Fruit fly (Drosophila melanogaster) whole organism, wandering third instar larva: ENCODE data around the gene Trxr1.
A peak's percentile ranks its signal among the peaks of the same experiment; 100 is the strongest.

Experiments
- Abd-B ChIP-seq: fragments of >200 bp; optimal IDR thresholded peaks from 2 replicates; lab custom pipeline; 2017; ENCODE audit warnings: missing biosample characterization, missing genetic modification characterization
- CG32264 ChIP-seq: fragments of 200-800 bp; sonication (Bioruptor generic); optimal IDR thresholded peaks from 2 replicates; lab custom pipeline; 2016; ENCODE audit warnings: missing biosample characterization, missing genetic modification characterization
- CG9705 ChIP-seq: fragments of 200-800 bp; sonication (Bioruptor generic); optimal IDR thresholded peaks from 2 replicates; lab custom pipeline; 2018; ENCODE audit warnings: missing biosample characterization, mild to moderate bottlenecking, missing genetic modification characterization
- CrebA ChIP-seq: fragments of 200-800 bp; sonication (Bioruptor generic); optimal IDR thresholded peaks from 2 replicates; lab custom pipeline; 2016; ENCODE audit warnings: missing biosample characterization, mild to moderate bottlenecking, missing genetic modification characterization, borderline replicate concordance
- Dfd ChIP-seq: fragments of >200 bp; optimal IDR thresholded peaks from 2 replicates; lab custom pipeline; 2017; ENCODE audit warnings: missing biosample characterization, missing genetic modification characterization
- Dif ChIP-seq: fragments of 200-275, 200-300 bp; sonication (Bioruptor generic); optimal IDR thresholded peaks from 2 replicates; lab custom pipeline; 2018; ENCODE audit warnings: missing biosample characterization, missing genetic modification characterization; ENCODE audit not compliant: partially characterized antibody
- GATAd ChIP-seq: sonication (Bioruptor generic); optimal IDR thresholded peaks from 2 replicates; lab custom pipeline; 2016; ENCODE audit warnings: missing biosample characterization, missing genetic modification characterization
- HLH106 ChIP-seq: fragments of 200-800 bp; optimal IDR thresholded peaks from 3 replicates; lab custom pipeline; 2019; ENCODE audit warnings: missing biosample characterization, mild to moderate bottlenecking, missing genetic modification characterization, moderate library complexity
- Hnf4 ChIP-seq: fragments of 200-800 bp; sonication (Bioruptor generic); optimal IDR thresholded peaks from 2 replicates; lab custom pipeline; 2016; ENCODE audit warnings: missing biosample characterization, mild to moderate bottlenecking, missing genetic modification characterization
- Hr78 ChIP-seq: fragments of >200 bp; optimal IDR thresholded peaks from 2 replicates; lab custom pipeline; 2017; ENCODE audit warnings: missing biosample characterization, missing genetic modification characterization
- Hr83 ChIP-seq: fragments of 200-300 bp; sonication (Bioruptor generic); optimal IDR thresholded peaks from 2 replicates; lab custom pipeline; 2016; ENCODE audit warnings: missing biosample characterization, mild to moderate bottlenecking, missing genetic modification characterization, moderate library complexity; ENCODE audit not compliant: poor library complexity, severe bottlenecking
- Jra ChIP-seq: sonication (Bioruptor generic); optimal IDR thresholded peaks from 2 replicates; lab custom pipeline; 2016; ENCODE audit warnings: missing biosample characterization, missing genetic modification characterization
- Mio ChIP-seq: sonication (Bioruptor generic); optimal IDR thresholded peaks from 2 replicates; lab custom pipeline; 2016; ENCODE audit warnings: missing biosample characterization, missing genetic modification characterization
- Myc ChIP-seq: fragments of >200 bp; optimal IDR thresholded peaks from 2 replicates; lab custom pipeline; 2017
- N ChIP-seq: fragments of >200 bp; optimal IDR thresholded peaks from 2 replicates; lab custom pipeline; 2018; ENCODE audit warnings: missing biosample characterization, missing external identifiers, missing genetic modification characterization
- OdsH ChIP-seq: fragments of 200-800 bp; sonication (Bioruptor generic); optimal IDR thresholded peaks from 2 replicates; lab custom pipeline; 2016; ENCODE audit warnings: missing biosample characterization, mild to moderate bottlenecking, missing genetic modification characterization
- Rel ChIP-seq, 2 experiments: fragments of 200-800 bp; sonication (Bioruptor generic) in 1 of 2; optimal IDR thresholded peaks; 2 replicates in 1 of 2; 3 replicates in 1 of 2; lab custom pipeline; 2016 to 2019; ENCODE audit warnings: mild to moderate bottlenecking in 2 of 2, missing biosample characterization in 2 of 2, missing genetic modification characterization in 2 of 2, moderate library complexity in 1 of 2
- Sp1 ChIP-seq: fragments of 200-800 bp; sonication (Bioruptor generic); optimal IDR thresholded peaks from 3 replicates; lab custom pipeline; 2019; ENCODE audit warnings: missing biosample characterization, mild to moderate bottlenecking, missing genetic modification characterization, moderate library complexity
- Vsx2 ChIP-seq: fragments of 200-300, 225-300 bp; sonication (Bioruptor generic); optimal IDR thresholded peaks from 2 replicates; lab custom pipeline; 2018; ENCODE audit warnings: missing biosample characterization, missing genetic modification characterization; ENCODE audit not compliant: partially characterized antibody
- br ChIP-seq: fragments of 200-800 bp; sonication (Bioruptor generic); optimal IDR thresholded peaks from 2 replicates; lab custom pipeline; 2016; ENCODE audit warnings: missing biosample characterization, missing genetic modification characterization
- brk ChIP-seq: fragments of 200-800 bp; sonication (Bioruptor generic); optimal IDR thresholded peaks from 2 replicates; lab custom pipeline; 2016; ENCODE audit warnings: missing biosample characterization, mild to moderate bottlenecking, missing genetic modification characterization
- dl ChIP-seq, 2 experiments: fragments of 175-275, 200-275 bp in 1 of 2; fragments of 200-275 bp in 1 of 2; sonication (Bioruptor generic); optimal IDR thresholded peaks; lab custom pipeline; 2018; ENCODE audit warnings: mild to moderate bottlenecking in 2 of 2, missing biosample characterization in 2 of 2, missing genetic modification characterization in 2 of 2, moderate library complexity in 2 of 2; ENCODE audit not compliant: partially characterized antibody in 2 of 2, insufficient read depth in 1 of 2
- dmrt93B ChIP-seq: fragments of 200-800 bp; sonication (Bioruptor generic); optimal IDR thresholded peaks from 2 replicates; lab custom pipeline; 2018; ENCODE audit warnings: missing biosample characterization, mild to moderate bottlenecking, missing genetic modification characterization
- dsf ChIP-seq: sonication (Bioruptor generic); optimal IDR thresholded peaks from 2 replicates; lab custom pipeline; 2016; ENCODE audit warnings: missing biosample characterization, missing genetic modification characterization, borderline replicate concordance
- ey ChIP-seq: fragments of 200-800 bp; sonication (Bioruptor generic); optimal IDR thresholded peaks from 2 replicates; lab custom pipeline; 2016; ENCODE audit warnings: missing biosample characterization, missing genetic modification characterization
- foxo ChIP-seq, 2 experiments: fragments of 200-800 bp; sonication (Bioruptor generic); optimal IDR thresholded peaks; 2 replicates in 1 of 2; 3 replicates in 1 of 2; lab custom pipeline; 2016 to 2017; ENCODE audit warnings: missing biosample characterization in 2 of 2, missing genetic modification characterization in 2 of 2
- fru ChIP-seq: fragments of 200-800 bp; sonication (Bioruptor generic); optimal IDR thresholded peaks from 3 replicates; lab custom pipeline; 2016; ENCODE audit warnings: missing biosample characterization, mild to moderate bottlenecking, missing genetic modification characterization
- h ChIP-seq: fragments of 200-800 bp; sonication (Bioruptor generic); optimal IDR thresholded peaks from 3 replicates; lab custom pipeline; 2016; ENCODE audit warnings: missing biosample characterization, mild to moderate bottlenecking, missing genetic modification characterization
- jim ChIP-seq: fragments of 175-275, 200-325 bp; sonication (Bioruptor generic); optimal IDR thresholded peaks from 2 replicates; lab custom pipeline; 2016; ENCODE audit warnings: missing biosample characterization, mild to moderate bottlenecking, missing genetic modification characterization
- lola ChIP-seq: fragments of >200 bp; optimal IDR thresholded peaks from 2 replicates; lab custom pipeline; 2017; ENCODE audit warnings: missing biosample characterization, missing genetic modification characterization
- pan ChIP-seq: fragments of >200 bp; optimal IDR thresholded peaks from 2 replicates; lab custom pipeline; 2017
- psq ChIP-seq: fragments of 200-800 bp; sonication (Bioruptor generic); optimal IDR thresholded peaks from 3 replicates; lab custom pipeline; 2017; ENCODE audit warnings: missing biosample characterization, mild to moderate bottlenecking, missing genetic modification characterization, moderate library complexity
- rgr ChIP-seq: fragments of 200-800 bp; sonication (Bioruptor generic); optimal IDR thresholded peaks from 3 replicates; lab custom pipeline; 2016; ENCODE audit warnings: missing biosample characterization, mild to moderate bottlenecking, missing genetic modification characterization
- sage ChIP-seq: fragments of 200-800 bp; sonication (Bioruptor generic); optimal IDR thresholded peaks from 2 replicates; lab custom pipeline; 2016; ENCODE audit warnings: missing biosample characterization, mild to moderate bottlenecking, missing genetic modification characterization
- sv ChIP-seq: fragments of 200-800 bp; sonication (Bioruptor generic); optimal IDR thresholded peaks from 3 replicates; lab custom pipeline; 2016; ENCODE audit warnings: missing biosample characterization, missing genetic modification characterization
- tai ChIP-seq: sonication (Bioruptor generic); optimal IDR thresholded peaks from 2 replicates; lab custom pipeline; 2016; ENCODE audit warnings: missing biosample characterization, missing genetic modification characterization
- usp ChIP-seq: fragments of >200 bp; optimal IDR thresholded peaks from 2 replicates; lab custom pipeline; 2017; ENCODE audit warnings: missing biosample characterization, missing genetic modification characterization
- woc ChIP-seq: sonication (Bioruptor generic); optimal IDR thresholded peaks from 2 replicates; lab custom pipeline; 2016; ENCODE audit warnings: missing biosample characterization, mild to moderate bottlenecking, missing genetic modification characterization

The Trxr1 gene

DNA sequence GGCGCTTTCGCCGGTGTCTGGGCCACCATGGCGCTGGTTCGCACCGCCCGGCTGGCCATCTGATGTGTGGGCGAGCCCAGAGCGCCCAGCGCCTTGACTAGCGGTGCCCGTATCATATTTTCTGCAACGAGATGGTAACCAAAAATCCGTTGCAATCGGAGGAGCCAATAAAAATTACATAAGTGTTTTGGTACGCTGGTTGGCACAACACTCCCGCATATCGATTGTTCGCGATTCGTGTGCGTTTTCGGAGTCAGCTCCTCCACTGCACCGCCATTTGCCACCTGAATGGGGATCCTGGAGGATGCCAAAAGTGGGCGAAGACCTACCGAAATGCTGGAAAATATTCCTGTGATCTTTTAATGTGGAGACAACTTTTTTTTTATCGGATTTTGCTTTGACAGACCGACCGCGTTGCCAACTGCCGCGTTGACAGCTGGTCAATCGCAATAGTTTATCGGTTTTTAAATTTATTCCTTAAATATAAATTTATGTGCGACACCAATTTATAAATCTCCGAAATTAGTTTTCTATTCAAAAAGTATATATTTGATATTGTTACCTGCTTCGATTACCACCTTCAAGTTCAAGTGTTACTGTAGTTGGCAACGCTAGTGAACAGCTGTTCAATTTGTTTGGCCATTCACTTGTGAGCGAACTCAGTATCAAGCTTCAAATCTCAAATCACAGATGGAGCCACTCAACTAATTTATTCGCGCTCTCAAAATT, 9.1 kb downstream of the Trxr1 start, which contains the start of gene ND-75:
TSS of gene ND-75 (minus strand) at position 420 of the 729 bp plus-strand sequence.
- TF ChIP-seq usp (GFP tag; lab: Kevin White, UChicago) (no peak), Myc (peak; percentile 82)

DNA sequence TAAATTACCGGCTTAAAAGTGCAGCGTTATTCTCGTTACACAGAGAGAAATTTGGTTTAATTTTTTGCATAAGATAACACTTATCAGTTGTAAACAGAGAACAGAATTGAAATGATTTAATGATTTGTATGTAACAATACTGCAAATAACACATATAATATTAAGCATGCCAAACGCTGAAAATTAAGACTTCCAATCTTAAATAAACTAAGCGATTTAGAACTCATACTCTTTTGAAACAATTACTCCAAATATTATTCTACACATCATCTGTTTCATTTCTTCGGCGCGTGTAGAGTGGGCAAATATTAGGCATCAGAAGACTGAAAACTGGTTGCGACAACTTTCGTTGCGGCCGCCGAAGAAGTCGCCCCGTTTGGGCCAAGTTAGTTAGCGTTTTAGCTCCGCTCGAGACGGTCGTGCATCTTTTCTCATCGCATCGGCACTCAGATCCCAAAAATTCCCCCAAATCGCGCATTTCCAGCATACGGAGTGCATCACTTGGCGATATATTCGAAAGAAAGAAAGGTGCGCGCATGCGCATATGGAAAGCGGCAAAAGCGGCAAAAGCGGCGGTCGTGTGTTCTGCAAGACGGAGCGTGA, 10.1 kb downstream of the Trxr1 start, which contains the start of gene CG1632:
TSS of gene CG1632 (plus strand) at position 387 of the 603 bp plus-strand sequence.
- TF ChIP-seq Mio (no peak), N (no peak), Vsx2 (GFP tag; lab: Kevin White, UChicago) (no peak), br (GFP tag; lab: Kevin White, UChicago) (peak; percentile 85), ey (GFP tag; lab: Kevin White, UChicago) (peak; percentile 82), tai (GFP tag; lab: Kevin White, UChicago) (no peak), dmrt93B (GFP tag; lab: Kevin White, UChicago) (peak; percentile 64), Dif (GFP tag; lab: Kevin White, UChicago) (no peak), Abd-B (GFP tag; lab: Kevin White, UChicago) (no peak), foxo (GFP tag; optimal IDR thresholded peaks at IDR 0.05; lab: Kevin White, UChicago) (peak in 1 of 2 experiments; percentile 84), Dfd (no peak), dsf (GFP tag; lab: Kevin White, UChicago) (no peak), jim (GFP tag; lab: Kevin White, UChicago) (no peak), brk (GFP tag; lab: Kevin White, UChicago) (no peak), psq (peak; percentile 61), sage (GFP tag; lab: Kevin White, UChicago) (peak; percentile 63), Rel (GFP tag; optimal IDR thresholded peaks at IDR 0.05; lab: Kevin White, UChicago) (no peak), Rel (tag; optimal IDR thresholded peaks at IDR 0.05; lab: Kevin White, UChicago) (peak; percentile 88), sv (GFP tag; lab: Kevin White, UChicago) (no peak), dl (GFP tag; optimal IDR thresholded peaks at IDR 0.05; lab: Kevin White, UChicago; ENCODE audit: insufficient read depth in 1 of 2, partially characterized antibody in 2 of 2) (no peak), Myc (no peak), CrebA (no peak), fru (peak; percentile 88), Hr83 (GFP tag; lab: Kevin White, UChicago) (no peak), rgr (GFP tag; lab: Kevin White, UChicago) (peak; percentile 67), woc (GFP tag; lab: Kevin White, UChicago) (peak; percentile 83), CG9705 (peak; percentile 66), pan (no peak), CG32264 (peak; percentile 33), Jra (GFP tag; lab: Kevin White, UChicago) (peak; percentile 40), HLH106 (peak; percentile 86), Hr78 (GFP tag; lab: Kevin White, UChicago) (no peak), OdsH (GFP tag; lab: Kevin White, UChicago) (peak; percentile 83), Hnf4 (GFP tag; lab: Kevin White, UChicago) (no peak), GATAd (GFP tag; lab: Kevin White, UChicago) (no peak), h (peak; percentile 87), Sp1 (GFP tag; lab: Kevin White, UChicago) (peak; percentile 85), usp (GFP tag; lab: Kevin White, UChicago) (no peak), lola (no peak)
